Fruit fly (Drosophila melanogaster) whole organism, embryonic: ENCODE results near the gene CG31883.

Experiments
- Atf-2 ChIP-seq: fragments of 200-800 bp; sonication (Bioruptor generic); optimal IDR thresholded peaks from 2 replicates; lab custom pipeline; 2016; ENCODE audit warnings: missing biosample characterization, missing genetic modification characterization
- CG10267 ChIP-seq: fragments of 200-800 bp; sonication (Bioruptor generic); optimal IDR thresholded peaks from 2 replicates; lab custom pipeline; 2018; ENCODE audit warnings: missing biosample characterization, mild to moderate bottlenecking, missing genetic modification characterization, moderate library complexity
- CG10274 ChIP-seq: fragments of 200-800 bp; sonication (Bioruptor generic); optimal IDR thresholded peaks from 3 replicates; lab custom pipeline; 2017; ENCODE audit warnings: missing biosample characterization, mild to moderate bottlenecking, missing genetic modification characterization
- CG11093 ChIP-seq: fragments of 200-800 bp; sonication (Bioruptor generic); IDR thresholded peaks from 3 replicates; pipeline ENCODE4 v1.3.6; 2022; ENCODE audit warnings: missing biosample characterization, missing genetic modification characterization
- CG11504 ChIP-seq: fragments of 200-800 bp; sonication (Bioruptor generic); optimal IDR thresholded peaks from 3 replicates; lab custom pipeline; 2019; ENCODE audit warnings: missing biosample characterization, mild to moderate bottlenecking, missing genetic modification characterization, moderate library complexity
- CG11696 ChIP-seq: fragments of 200-800 bp; sonication (Bioruptor generic); IDR thresholded peaks from 2 replicates; pipeline ENCODE4 v1.3.6; 2022; ENCODE audit warnings: missing biosample characterization, missing genetic modification characterization
- CG12104 ChIP-seq: fragments of 200-800 bp; sonication (Bioruptor generic); optimal IDR thresholded peaks from 3 replicates; lab custom pipeline; 2016; ENCODE audit warnings: missing biosample characterization, missing genetic modification characterization
- CG1233 ChIP-seq: fragments of 200-800 bp; sonication (Bioruptor generic); optimal IDR thresholded peaks from 4 replicates; lab custom pipeline; 2018; ENCODE audit warnings: missing biosample characterization, mild to moderate bottlenecking, missing genetic modification characterization
- CG13123 ChIP-seq: fragments of 200-800 bp; sonication (Bioruptor generic); optimal IDR thresholded peaks from 2 replicates; lab custom pipeline; 2016; ENCODE audit warnings: missing biosample characterization, missing genetic modification characterization
- CG13894 ChIP-seq: fragments of 200-800 bp; sonication (Bioruptor generic); optimal IDR thresholded peaks from 3 replicates; lab custom pipeline; 2018; ENCODE audit warnings: missing biosample characterization, mild to moderate bottlenecking, missing genetic modification characterization, moderate library complexity
- CG15696 ChIP-seq: fragments of 200-800 bp; sonication (Bioruptor generic); optimal IDR thresholded peaks from 2 replicates; lab custom pipeline; 2019; ENCODE audit warnings: missing biosample characterization, mild to moderate bottlenecking, missing genetic modification characterization, moderate library complexity
- CG17359 ChIP-seq: fragments of 200-800 bp; sonication (Bioruptor generic); optimal IDR thresholded peaks from 3 replicates; lab custom pipeline; 2018; ENCODE audit warnings: missing biosample characterization, mild to moderate bottlenecking, missing genetic modification characterization, moderate library complexity
- CG2202 ChIP-seq: fragments of 200-800 bp; sonication (Bioruptor generic); optimal IDR thresholded peaks from 2 replicates; lab custom pipeline; 2018; ENCODE audit warnings: missing biosample characterization, mild to moderate bottlenecking, missing genetic modification characterization
- CG31224 ChIP-seq: fragments of 200-800 bp; sonication (Bioruptor generic); IDR thresholded peaks from 2 replicates; pipeline ENCODE4 v1.3.6; 2022; ENCODE audit warnings: missing biosample characterization, missing genetic modification characterization
- CG34422 ChIP-seq: fragments of 200-800 bp; sonication (Bioruptor generic); IDR thresholded peaks from 3 replicates; pipeline ENCODE4 v1.3.6; 2022; ENCODE audit warnings: missing biosample characterization, missing genetic modification characterization
- CG3726 ChIP-seq: fragments of 200-800 bp; sonication (Bioruptor generic); IDR thresholded peaks from 3 replicates; pipeline ENCODE4, ENCODE4 v1.3.6; 2022; ENCODE audit warnings: missing biosample characterization, missing genetic modification characterization
- CG3838 ChIP-seq: fragments of 200-800 bp; sonication (Bioruptor generic); optimal IDR thresholded peaks from 3 replicates; lab custom pipeline; 2016; ENCODE audit warnings: missing biosample characterization, missing genetic modification characterization
- CG4282 ChIP-seq: fragments of 200-800 bp; sonication (Bioruptor generic); optimal IDR thresholded peaks from 2 replicates; lab custom pipeline; 2016; ENCODE audit warnings: missing biosample characterization, missing genetic modification characterization
- CG4707 ChIP-seq: fragments of 200-800 bp; sonication (Bioruptor generic); optimal IDR thresholded peaks from 2 replicates; lab custom pipeline; 2018; ENCODE audit warnings: missing biosample characterization, mild to moderate bottlenecking, missing genetic modification characterization, moderate library complexity
- CG5180 ChIP-seq: fragments of 200-800 bp; sonication (Bioruptor generic); optimal IDR thresholded peaks from 3 replicates; lab custom pipeline; 2017; ENCODE audit warnings: missing biosample characterization, missing genetic modification characterization, mild to moderate bottlenecking, moderate library complexity, missing genetic modification reagents
- CG7963 ChIP-seq: fragments of 200-800 bp; sonication (Bioruptor generic); IDR thresholded peaks from 3 replicates; pipeline ENCODE4 v1.3.6; 2022; ENCODE audit warnings: missing biosample characterization, missing genetic modification characterization; ENCODE audit not compliant: partially characterized antibody
- CG8359 ChIP-seq: fragments of 200-800 bp; sonication (Bioruptor generic); optimal IDR thresholded peaks from 2 replicates; lab custom pipeline; 2017; ENCODE audit warnings: missing biosample characterization, mild to moderate bottlenecking, missing genetic modification characterization, borderline replicate concordance
- CG9876 ChIP-seq: fragments of 200-800 bp; sonication (Bioruptor generic); optimal IDR thresholded peaks from 2 replicates; lab custom pipeline; 2016; ENCODE audit warnings: missing biosample characterization, missing genetic modification characterization
- E2f1 ChIP-seq: fragments of 200-800 bp; sonication (Bioruptor generic); IDR thresholded peaks from 2 replicates; pipeline ENCODE4 v1.3.6; 2022; ENCODE audit warnings: missing biosample characterization, missing genetic modification characterization
- HmgD ChIP-seq: fragments of 200-800 bp; sonication (Bioruptor generic); optimal IDR thresholded peaks from 3 replicates; lab custom pipeline; 2016; ENCODE audit warnings: missing biosample characterization, missing genetic modification characterization
- Hmx ChIP-seq: fragments of 200-800 bp; sonication (Bioruptor generic); optimal IDR thresholded peaks from 2 replicates; lab custom pipeline; 2016; ENCODE audit warnings: missing biosample characterization, missing genetic modification characterization
- Jarid2 ChIP-seq: fragments of 200-800 bp; sonication (Bioruptor generic); optimal IDR thresholded peaks from 3 replicates; lab custom pipeline; 2017; ENCODE audit warnings: mild to moderate bottlenecking, missing biosample characterization, missing genetic modification reagents, missing genetic modification characterization
- Lhr ChIP-seq: fragments of 200-800 bp; sonication (Bioruptor generic); optimal IDR thresholded peaks from 3 replicates; lab custom pipeline; 2017; ENCODE audit warnings: mild to moderate bottlenecking, missing biosample characterization, missing genetic modification reagents, missing genetic modification characterization
- Med ChIP-seq: fragments of 200-800 bp; sonication (Bioruptor generic); peaks from one replicate; lab custom pipeline; 2016; ENCODE audit warnings: missing biosample characterization, missing genetic modification characterization, mild to moderate bottlenecking, inconsistent platforms, moderate library complexity
- Mes4 ChIP-seq: fragments of 200-800 bp; sonication (Bioruptor generic); optimal IDR thresholded peaks from 2 replicates; lab custom pipeline; 2016; ENCODE audit warnings: missing biosample characterization, missing genetic modification characterization
- Opbp ChIP-seq: fragments of 200-800 bp; sonication (Bioruptor generic); IDR thresholded peaks from 3 replicates; pipeline ENCODE4 v1.3.6; 2022; ENCODE audit warnings: missing biosample characterization, missing genetic modification characterization; ENCODE audit not compliant: partially characterized antibody
- Ptx1 ChIP-seq: fragments of 200-800 bp; sonication (Bioruptor generic); IDR thresholded peaks from 2 replicates; pipeline ENCODE4 v1.3.6; 2022; ENCODE audit warnings: missing biosample characterization, missing genetic modification characterization
- bcd ChIP-seq: fragments of 200-800 bp; sonication (Bioruptor generic); optimal IDR thresholded peaks from 2 replicates; lab custom pipeline; 2017; ENCODE audit warnings: missing biosample characterization, mild to moderate bottlenecking, missing genetic modification characterization
- dati ChIP-seq: fragments of 200-800 bp; sonication (Bioruptor generic); IDR thresholded peaks from 2 replicates; pipeline ENCODE4 v1.3.6; 2022; ENCODE audit warnings: missing biosample characterization, missing genetic modification characterization
- insv ChIP-seq, 2 experiments: fragments of 200-800 bp; sonication (Bioruptor generic); optimal IDR thresholded peaks; 3 replicates each; lab custom pipeline; 2016 to 2018; ENCODE audit warnings: missing biosample characterization in 2 of 2, missing genetic modification characterization in 2 of 2
- kah ChIP-seq: fragments of 200-800 bp; sonication (Bioruptor generic); optimal IDR thresholded peaks from 2 replicates; lab custom pipeline; 2018; ENCODE audit warnings: missing biosample characterization, mild to moderate bottlenecking, missing genetic modification characterization
- lab ChIP-seq: fragments of 200-800 bp; sonication (Bioruptor generic); optimal IDR thresholded peaks from 3 replicates; lab custom pipeline; 2017; ENCODE audit warnings: missing biosample characterization, missing genetic modification characterization, mild to moderate bottlenecking, moderate library complexity, missing genetic modification reagents
- mld ChIP-seq: fragments of 200-800 bp; sonication (Bioruptor generic); IDR thresholded peaks from 3 replicates; pipeline ENCODE4 v1.3.6; 2022; ENCODE audit warnings: missing biosample characterization, missing genetic modification characterization; ENCODE audit not compliant: partially characterized antibody
- nau ChIP-seq: fragments of 200-800 bp; sonication (Bioruptor generic); optimal IDR thresholded peaks from 3 replicates; lab custom pipeline; 2017; ENCODE audit warnings: missing biosample characterization, mild to moderate bottlenecking, missing genetic modification characterization, missing genetic modification reagents
- nmo ChIP-seq: fragments of 200-800 bp; sonication (Bioruptor generic); optimal IDR thresholded peaks from 2 replicates; lab custom pipeline; 2018; ENCODE audit warnings: missing biosample characterization, mild to moderate bottlenecking, missing genetic modification characterization, moderate library complexity
- pan ChIP-seq, 4 experiments: fragments of >200 bp in 3 of 4; fragments of 200-800 bp in 1 of 4; sonication (Bioruptor generic) in 1 of 4; optimal IDR thresholded peaks in 3 of 4; IDR thresholded peaks in 1 of 4; 2 replicates each; pipeline versions ENCODE4 v1.3.6 to Lab custom; 2017 to 2022; ENCODE audit warnings: missing biosample characterization in 2 of 4, missing genetic modification characterization in 2 of 4, mixed read lengths in 1 of 4
- salm ChIP-seq: fragments of 200-800 bp; sonication (Bioruptor generic); optimal IDR thresholded peaks from 2 replicates; lab custom pipeline; 2018; ENCODE audit warnings: missing biosample characterization, mild to moderate bottlenecking, missing genetic modification characterization
- shn ChIP-seq: fragments of 200-800 bp; sonication (Bioruptor generic); optimal IDR thresholded peaks from 3 replicates; lab custom pipeline; 2016; ENCODE audit warnings: missing biosample characterization, missing genetic modification characterization
- sisA ChIP-seq: fragments of 200-800 bp; sonication (Bioruptor generic); IDR thresholded peaks from 2 replicates; pipeline ENCODE4 v1.3.6; 2022; ENCODE audit warnings: missing biosample characterization, missing genetic modification characterization
- slou ChIP-seq: fragments of 200-800 bp; sonication (Bioruptor generic); optimal IDR thresholded peaks from 3 replicates; lab custom pipeline; 2016; ENCODE audit warnings: missing biosample characterization, missing genetic modification characterization
- slp2 ChIP-seq: fragments of 200-800 bp; sonication (Bioruptor generic); optimal IDR thresholded peaks from 2 replicates; lab custom pipeline; 2016; ENCODE audit warnings: missing biosample characterization, missing genetic modification characterization
- sug ChIP-seq: fragments of 200-800 bp; optimal IDR thresholded peaks from 2 replicates; lab custom pipeline; 2019; ENCODE audit warnings: missing biosample characterization, mild to moderate bottlenecking, missing genetic modification characterization, moderate library complexity
- trh ChIP-seq: fragments of 200-800 bp; sonication (Bioruptor generic); optimal IDR thresholded peaks from 2 replicates; lab custom pipeline; 2016; ENCODE audit warnings: missing biosample characterization, missing genetic modification characterization
- wdn ChIP-seq: fragments of 200-800 bp; sonication (Bioruptor generic); IDR thresholded peaks from 2 replicates; pipeline ENCODE4 v1.3.6; 2022; ENCODE audit warnings: missing biosample characterization, missing genetic modification characterization
- zf30C ChIP-seq: fragments of 200-800 bp; sonication (Bioruptor generic); optimal IDR thresholded peaks from 3 replicates; lab custom pipeline; 2018; ENCODE audit warnings: missing biosample characterization, mild to moderate bottlenecking, missing genetic modification characterization

The CG31883 gene

dm6 chr2L:9490788-9491187 is 37.5 kb upstream of the CG31883 start (continued):
- no peak for TF ChIP-seq slp2
- TF ChIP-seq CG10267 (tag; lab: Kevin White, UChicago), result peak; percentile 0
- 0 out of 3 replicates have a peak, but pooled peaks have one; percentile 45 for TF ChIP-seq CG3726 (GFP tag; lab: Robert Waterston, UW)
- no peak for TF ChIP-seq shn (GFP tag; lab: Kevin White, UChicago)
- TF ChIP-seq dati, result no peak
- TF ChIP-seq nmo, result peak; percentile 51
- TF ChIP-seq CG9876 (GFP tag; lab: Kevin White, UChicago), result no peak
- TF ChIP-seq CG11504 (tag; lab: Kevin White, UChicago), result peak; percentile 67
- no peak for TF ChIP-seq CG4282 (GFP tag; lab: Kevin White, UChicago)
- no peak for TF ChIP-seq CG3838 (GFP tag; lab: Kevin White, UChicago)
- peak; percentile 54 for TF ChIP-seq CG10274
- no peak for TF ChIP-seq CG13123 (GFP tag; lab: Kevin White, UChicago)
- peak; percentile 70 for TF ChIP-seq CG1233 (GFP tag; lab: Kevin White, UChicago)
- TF ChIP-seq HmgD (GFP tag; lab: Kevin White, UChicago), result no peak
- no peak for TF ChIP-seq CG11093 (GFP tag; lab: Robert Waterston, UW)
- no peak for TF ChIP-seq CG15696
- no peak for TF ChIP-seq CG4707 (GFP tag; lab: Kevin White, UChicago)
- TF ChIP-seq insv (GFP tag; optimal IDR thresholded peaks at IDR 0.05; lab: Kevin White, UChicago), result no peak
- TF ChIP-seq CG17359, result peak; percentile 66
- TF ChIP-seq CG5180, result peak; percentile 49
- TF ChIP-seq Atf-2 (GFP tag; lab: Kevin White, UChicago), result peak; percentile 34
- TF ChIP-seq slou, result no peak
- TF ChIP-seq wdn, result no peak
- no peak for TF ChIP-seq CG8359 (GFP tag; lab: Kevin White, UChicago)
- TF ChIP-seq trh (GFP tag; lab: Kevin White, UChicago), result peak; percentile 29
- TF ChIP-seq mld (GFP tag; lab: Robert Waterston, UW), result no peak
- TF ChIP-seq CG12104 (GFP tag; lab: Kevin White, UChicago), result peak; percentile 53
- TF ChIP-seq Med (GFP tag; lab: Kevin White, UChicago), result peak; percentile 96
- peak; percentile 57 for TF ChIP-seq sug (tag; lab: Kevin White, UChicago)
- TF ChIP-seq CG2202 (tag; lab: Kevin White, UChicago), result no peak
- TF ChIP-seq E2f1 (GFP tag; lab: Robert Waterston, UW), result 0 out of 2 replicates have a peak, but pooled peaks have one; percentile 43
- no peak for TF ChIP-seq Mes4
- no peak for TF ChIP-seq Opbp
- TF ChIP-seq salm (tag; lab: Kevin White, UChicago), result no peak
- TF ChIP-seq Jarid2, result peak; percentile 49
- TF ChIP-seq nau (GFP tag; lab: Kevin White, UChicago), result peak; percentile 82
- TF ChIP-seq CG31224 (GFP tag; lab: Robert Waterston, UW), result peak; percentile 49; the same call in 1 of the 2 replicates
- TF ChIP-seq CG7963 (GFP tag; lab: Robert Waterston, UW), result no peak
- no peak for TF ChIP-seq Hmx
- 0 out of 2 replicates have a peak, but pooled peaks have one; percentile 25 for TF ChIP-seq CG11696
- no peak for TF ChIP-seq zf30C (GFP tag; lab: Kevin White, UChicago)
- TF ChIP-seq CG34422 (GFP tag; lab: Robert Waterston, UW), result no peak
- TF ChIP-seq sisA (GFP tag; lab: Robert Waterston, UW), result no peak; the same call in 1 of the 2 replicates
- peak; percentile 73 for TF ChIP-seq CG13894 (tag; lab: Kevin White, UChicago)
- TF ChIP-seq bcd (GFP tag; lab: Kevin White, UChicago), result peak; percentile 79
- TF ChIP-seq Lhr (GFP tag; lab: Kevin White, UChicago), result no peak
- peak; percentile 20 for TF ChIP-seq kah (GFP tag; lab: Kevin White, UChicago)
- peak; percentile 90 for TF ChIP-seq lab
- no peak for TF ChIP-seq pan (optimal IDR thresholded peaks at IDR 0.05; lab: Kevin White, UChicago)
- peak in 1 of 2 experiments; percentile 77 for TF ChIP-seq pan (GFP tag; optimal IDR thresholded peaks at IDR 0.05 in 1 of 2, IDR thresholded peaks at IDR 0.05 in 1 of 2)
- peak; percentile 40 for TF ChIP-seq Ptx1 (GFP tag; lab: Robert Waterston, UW)
